Fruit fly (Drosophila melanogaster): ENCODE results near the gene lmgB.
A peak's percentile ranks its signal among the peaks of the same experiment; 100 is the strongest.

Gene lmgB

dm6 chr2L:8534515-8535295 lies 6.3 kb upstream of the lmgB start (continued):
- TF ChIP-seq CG14050 (GFP tag; IDR thresholded peaks at IDR 0.05) (peak; percentile 95), sens (GFP tag) (peak; percentile 99), NfI (GFP tag; optimal IDR thresholded peaks at IDR 0.05) (peak; percentile 96), luna (GFP tag; optimal IDR thresholded peaks at IDR 0.05) (no peak), pzg (GFP tag; optimal IDR thresholded peaks at IDR 0.05) (no peak), otp (GFP tag; IDR thresholded peaks at IDR 0.05) (peak; percentile 92), trh (GFP tag; optimal IDR thresholded peaks at IDR 0.05) (peak; percentile 89), ranshi (GFP tag; IDR thresholded peaks at IDR 0.05) (peak; percentile 90), CG1603 (tag; optimal IDR thresholded peaks at IDR 0.05) (peak; percentile 94), bowl (GFP tag; IDR thresholded peaks at IDR 0.05) (peak; percentile 92), CG7372 (GFP tag; IDR thresholded peaks at IDR 0.05) (peak; percentile 94), CG4707 (GFP tag; optimal IDR thresholded peaks at IDR 0.05) (peak; percentile 97), CG17802 (tag; optimal IDR thresholded peaks at IDR 0.05) (peak; percentile 89), Hmr (GFP tag; optimal IDR thresholded peaks at IDR 0.05) (peak; percentile 88), Hr39 (optimal IDR thresholded peaks at IDR 0.05) (no peak), mirr (GFP tag; optimal IDR thresholded peaks at IDR 0.05) (peak; percentile 56), CG12104 (GFP tag; optimal IDR thresholded peaks at IDR 0.05) (peak; percentile 91), gcm2 (GFP tag; optimal IDR thresholded peaks at IDR 0.05) (peak; percentile 66), Hr51 (GFP tag; optimal IDR thresholded peaks at IDR 0.05) (peak; percentile 81 to 99), trem (tag; optimal IDR thresholded peaks at IDR 0.05) (peak; percentile 90), ash1 (GFP tag; optimal IDR thresholded peaks at IDR 0.05) (no peak), CG6765 (GFP tag; optimal IDR thresholded peaks at IDR 0.05) (peak; percentile 64), Trl (optimal IDR thresholded peaks at IDR 0.05) (peak; percentile 92 to 96), Trl (GFP tag; optimal IDR thresholded peaks at IDR 0.05) (peak; percentile 82), CG12659 (GFP tag; optimal IDR thresholded peaks at IDR 0.05) (peak; percentile 93), ro (GFP tag; IDR thresholded peaks at IDR 0.05) (peak; percentile 90), Ptx1 (GFP tag; IDR thresholded peaks at IDR 0.05) (peak; percentile 96), so (GFP tag; IDR thresholded peaks at IDR 0.05) (peak; percentile 96), CG16779 (GFP tag; IDR thresholded peaks at IDR 0.05) (peak; percentile 86), zen (tag; optimal IDR thresholded peaks at IDR 0.05) (peak; percentile 89), fru (optimal IDR thresholded peaks at IDR 0.05) (no peak), stwl (tag; optimal IDR thresholded peaks at IDR 0.05) (no peak), CG3163 (GFP tag; optimal IDR thresholded peaks at IDR 0.05) (peak; percentile 91), NC2α (GFP tag; optimal IDR thresholded peaks at IDR 0.05) (peak; percentile 57), dati (GFP tag; IDR thresholded peaks at IDR 0.05) (peak; percentile 91), her (GFP tag; optimal IDR thresholded peaks at IDR 0.05) (peak; percentile 8), crp (GFP tag; optimal IDR thresholded peaks at IDR 0.05) (peak; percentile 15 to 68), ara (GFP tag; IDR thresholded peaks at IDR 0.05) (peak; percentile 91), CG14710 (tag; optimal IDR thresholded peaks at IDR 0.05) (peak; percentile 89), Taf1 (GFP tag; IDR thresholded peaks at IDR 0.05) (peak; percentile 67; the same call in 1 of the 2 replicates), CG7271 (tag; optimal IDR thresholded peaks at IDR 0.05) (peak; percentile 60), CG33557 (GFP tag; optimal IDR thresholded peaks at IDR 0.05) (peak; percentile 84), Stat92E (GFP tag; optimal IDR thresholded peaks at IDR 0.05) (peak in 1 of 3 experiments; percentile 90), ttk (GFP tag; IDR thresholded peaks at IDR 0.05) (peak; percentile 95), Nf-YB (GFP tag; optimal IDR thresholded peaks at IDR 0.05) (peak; percentile 80), CG9797 (GFP tag; optimal IDR thresholded peaks at IDR 0.05) (peak; percentile 50), slbo (GFP tag; IDR thresholded peaks at IDR 0.05) (peak; percentile 85), Optix (GFP tag; IDR thresholded peaks at IDR 0.05) (peak; percentile 97), CG15514 (GFP tag; optimal IDR thresholded peaks at IDR 0.05) (peak; percentile 72), CG32767 (GFP tag; IDR thresholded peaks at IDR 0.05) (peak; percentile 92)
